Worm (Caenorhabditis elegans): ENCODE results near the gene Y110A2AL.4.

Gene Y110A2AL.4

DNA sequence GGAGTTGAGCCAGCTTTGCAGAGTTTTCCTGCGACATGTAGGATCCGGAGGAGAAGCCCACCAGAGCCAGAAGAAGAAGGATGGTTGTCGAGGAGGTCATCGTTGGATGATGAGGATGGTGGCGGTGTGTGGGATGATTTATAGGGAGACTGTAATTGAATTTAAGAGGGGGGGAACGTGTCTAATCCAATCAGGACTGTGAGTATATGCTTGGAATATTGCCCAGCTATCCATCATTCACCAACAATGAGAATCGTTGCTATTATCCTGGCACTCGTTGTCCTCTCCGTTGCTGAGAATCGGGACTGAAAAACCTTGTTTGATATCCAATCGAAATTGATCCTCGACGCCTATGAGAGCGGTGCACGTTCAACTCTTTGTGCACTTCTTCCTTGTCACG is 13.0 kb upstream of the Y110A2AL.4 start, which contains the start of gene K12H6.5:
Gene K12H6.5 (minus strand): TSS at position 101 of the 400 bp plus-strand sequence.
- no peak for TF ChIP-seq chd-7 (tag; optimal IDR thresholded peaks at IDR 0.05)
- TF ChIP-seq snpc-1.1 (tag; optimal IDR thresholded peaks at IDR 0.05; ENCODE audit: insufficient read depth): no peak
- no peak for TF ChIP-seq hlh-12 (tag; optimal IDR thresholded peaks at IDR 0.05)
- TF ChIP-seq zim-3 (tag; optimal IDR thresholded peaks at IDR 0.05): no peak
- no peak for TF ChIP-seq B0035.1 (tag; optimal IDR thresholded peaks at IDR 0.05)
- no peak for TF ChIP-seq mxl-1 (tag; optimal IDR thresholded peaks at IDR 0.05)
- TF ChIP-seq fkh-3 (tag; optimal IDR thresholded peaks at IDR 0.05): no peak
- TF ChIP-seq F57C9.4 (tag; optimal IDR thresholded peaks at IDR 0.05): no peak

DNA sequence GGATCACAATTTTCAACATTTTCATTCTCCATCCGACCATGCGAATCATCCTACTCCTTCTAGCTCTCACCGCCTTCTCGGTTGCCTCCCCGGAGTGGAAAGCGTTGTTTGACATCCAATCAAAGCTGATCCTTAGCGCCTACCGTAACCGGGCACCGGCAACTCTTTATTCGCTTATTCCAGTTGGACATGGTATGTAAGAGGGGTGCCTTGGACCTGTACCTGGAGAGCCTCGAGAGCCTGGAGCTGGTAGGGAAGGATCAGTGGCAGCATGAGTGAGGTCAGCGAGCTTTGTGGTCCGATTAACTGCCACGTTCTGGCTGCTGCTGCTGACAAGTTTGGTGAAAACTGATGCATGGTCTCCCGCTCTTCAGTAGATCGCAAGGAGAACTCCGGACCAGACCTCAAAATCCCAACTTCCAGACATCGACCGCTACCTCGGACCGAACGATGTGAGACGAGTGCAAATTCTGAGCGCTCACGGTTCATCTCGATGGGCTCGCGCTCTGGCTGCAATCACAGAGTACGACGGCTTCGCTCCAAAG is 11.2 kb upstream of the Y110A2AL.4 start, which contains the start of gene K12H6.8:
Gene K12H6.8 (plus strand): TSS at position 38 of the 545 bp plus-strand sequence.
- TF ChIP-seq madf-6 (GFP tag; IDR thresholded peaks at IDR 0.05) (no peak), hmg-1.2 (GFP tag; IDR thresholded peaks at IDR 0.05) (no peak), zfh-2 (GFP tag; conservative IDR thresholded peaks at IDR 0.05) (peak; percentile 69), F23B12.7 (tag; optimal IDR thresholded peaks at IDR 0.05; ENCODE audit: insufficient read depth) (no peak), F57A8.1 (GFP tag; optimal IDR thresholded peaks at IDR 0.05) (no peak), mcd-1 (GFP tag; IDR thresholded peaks at IDR 0.05) (0 out of 2 replicates have a peak, but pooled peaks have one; percentile 40), egrh-3 (GFP tag; IDR thresholded peaks at IDR 0.05) (0 out of 2 replicates have a peak, but pooled peaks have one; percentile 37), B0336.3 (GFP tag; IDR thresholded peaks at IDR 0.05) (0 out of 2 replicates have a peak, but pooled peaks have one; percentile 27), repo-1 (tag; optimal IDR thresholded peaks at IDR 0.05) (peak; percentile 17), Y53F4B.3 (GFP tag; IDR thresholded peaks at IDR 0.05) (no peak)

DNA sequence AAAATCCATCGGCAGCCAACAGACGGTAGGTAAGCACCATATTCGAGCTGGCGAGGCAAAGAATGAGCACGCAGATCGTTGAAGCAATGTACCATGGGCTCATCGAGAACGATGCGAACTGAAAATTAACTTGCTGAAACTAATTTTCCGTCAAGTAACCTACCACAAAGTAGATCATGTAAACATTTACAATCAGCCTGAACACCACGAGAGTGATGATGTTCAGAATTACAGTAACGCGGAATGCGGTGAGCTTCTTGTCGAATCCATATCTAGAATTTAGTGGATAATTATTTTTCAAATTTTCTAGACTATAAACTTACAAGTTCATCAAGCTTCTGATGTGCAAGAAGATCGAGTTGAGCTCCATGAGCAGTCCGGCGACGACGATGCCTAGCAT is 9.6 kb upstream of the Y110A2AL.4 start:
- TF ChIP-seq snpc-1.1 (tag; optimal IDR thresholded peaks at IDR 0.05; ENCODE audit: insufficient read depth) (no peak), D2030.7 (GFP tag; IDR thresholded peaks at IDR 0.05) (no peak), die-1 (tag; optimal IDR thresholded peaks at IDR 0.05) (no peak)

DNA sequence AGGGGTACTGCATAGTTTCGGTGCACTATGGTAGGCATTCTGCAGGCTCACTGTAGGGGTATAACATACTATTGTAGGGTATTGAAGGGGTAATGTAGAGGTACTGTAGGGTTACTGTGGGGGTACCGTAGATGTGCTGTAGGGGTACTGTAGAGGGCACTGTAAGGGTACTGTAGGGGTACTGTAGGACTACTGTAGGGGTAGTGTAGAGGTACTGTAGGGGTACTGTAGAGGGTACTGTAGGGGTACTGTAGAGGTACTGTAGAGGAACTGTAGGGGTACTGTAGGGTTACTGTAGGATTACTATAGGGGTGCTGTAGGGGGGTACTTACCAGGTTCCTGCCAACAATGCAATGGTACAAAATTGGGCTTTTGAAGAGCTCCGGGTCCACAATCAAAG is 9.0 kb upstream of the Y110A2AL.4 start:
- TF ChIP-seq madf-10 (tag; optimal IDR thresholded peaks at IDR 0.05) (no peak), aptf-2 (GFP tag; conservative IDR thresholded peaks at IDR 0.05) (0 out of 2 replicates have a peak, but pooled peaks have one; percentile 14)

DNA sequence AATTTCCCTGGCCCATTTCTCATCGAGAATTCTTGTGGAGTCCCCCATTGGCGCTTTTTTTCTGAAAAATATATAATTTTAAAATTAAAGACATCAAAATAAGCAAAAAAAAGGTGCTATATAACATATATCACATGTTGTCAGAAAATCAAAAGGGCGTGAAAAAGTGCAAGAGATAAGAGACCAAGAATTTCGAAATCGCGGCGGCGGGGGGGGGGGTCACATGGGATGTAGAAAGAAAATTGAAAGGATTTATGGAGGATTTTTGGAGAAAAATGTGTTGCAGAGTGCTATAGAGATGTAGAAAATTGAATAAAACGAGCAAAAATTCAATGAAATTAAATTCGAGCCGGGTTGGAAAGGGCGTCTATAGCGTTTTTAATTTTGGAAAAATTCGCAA is 7.9 kb upstream of the Y110A2AL.4 start, which contains the start of gene K12H6.6:
Gene K12H6.6 (minus strand): TSS at position 61 of the 400 bp plus-strand sequence.
- TF ChIP-seq cebp-1 (GFP tag; IDR thresholded peaks at IDR 0.05) (peak; percentile 84), cebp-1 (tag; optimal IDR thresholded peaks at IDR 0.05) (peak; percentile 93), egrh-3 (GFP tag; IDR thresholded peaks at IDR 0.05) (peak; percentile 40; the same call in 1 of the 2 replicates), attf-5 (GFP tag; optimal IDR thresholded peaks at IDR 0.05) (peak; percentile 31), nhr-80 (tag; optimal IDR thresholded peaks at IDR 0.05) (peak; percentile 1), Y56A3A.18 (GFP tag; IDR thresholded peaks at IDR 0.05) (no peak)

DNA sequence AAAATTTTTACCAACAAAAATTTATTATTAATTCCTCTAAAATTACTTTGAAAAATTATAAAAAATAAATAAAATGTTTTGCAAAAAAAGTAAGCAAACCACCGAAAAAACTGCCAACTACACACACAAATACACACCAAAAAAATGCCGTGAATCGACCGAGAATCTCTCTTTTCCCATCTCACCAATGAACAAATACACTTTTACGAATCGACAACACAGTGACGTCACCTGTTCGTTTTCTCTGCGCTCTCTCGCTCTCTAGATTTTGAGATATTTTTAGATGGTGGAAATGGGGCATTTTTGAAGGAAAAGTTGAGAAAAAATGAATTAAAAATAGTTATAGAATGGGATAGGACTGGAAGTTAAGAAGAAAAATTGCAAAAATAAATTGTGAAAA is 7.0 kb upstream of the Y110A2AL.4 start:
- TF ChIP-seq ekl-4 (GFP tag; IDR thresholded peaks at IDR 0.05): no peak
- TF ChIP-seq ama-1 (optimal IDR thresholded peaks at IDR 0.05): peak; percentile 34
- TF ChIP-seq ama-1 (GFP tag; optimal IDR thresholded peaks at IDR 0.05): no peak
- TF ChIP-seq lin-40 (tag; optimal IDR thresholded peaks at IDR 0.05): peak; percentile 19
- peak; percentile 82 for TF ChIP-seq atf-7 (tag; optimal IDR thresholded peaks at IDR 0.05)
- no peak for TF ChIP-seq F22D6.2 (tag; optimal IDR thresholded peaks at IDR 0.05)

Measured in whole organism, young adult.